Fruit fly (Drosophila melanogaster) whole organism, embryonic: ENCODE measurements around the gene MtnE.

Source experiments
- Atf6 ChIP-seq: fragments of 200-800 bp; sonication (Bioruptor generic); IDR thresholded peaks from 2 replicates; pipeline ENCODE4 v1.3.6; 2022; ENCODE audit warnings: missing biosample characterization, missing genetic modification characterization
- Awh ChIP-seq: fragments of 200-800 bp; sonication (Bioruptor generic); IDR thresholded peaks from 2 replicates; pipeline ENCODE4, ENCODE4 v1.3.6; 2022; ENCODE audit warnings: missing biosample characterization, missing genetic modification characterization
- Bteb2 ChIP-seq: fragments of 200-800 bp; sonication (Bioruptor generic); optimal IDR thresholded peaks from 2 replicates; lab custom pipeline; 2016; ENCODE audit warnings: missing biosample characterization, missing genetic modification characterization
- CG11695 ChIP-seq: fragments of 200-800 bp; sonication (Bioruptor generic); IDR thresholded peaks from 3 replicates; pipeline ENCODE4 v1.3.6; 2022; ENCODE audit warnings: missing biosample characterization, missing genetic modification characterization
- CG11696 ChIP-seq: fragments of 200-800 bp; sonication (Bioruptor generic); IDR thresholded peaks from 2 replicates; pipeline ENCODE4 v1.3.6; 2022; ENCODE audit warnings: missing biosample characterization, missing genetic modification characterization
- CG1233 ChIP-seq: fragments of 200-800 bp; sonication (Bioruptor generic); optimal IDR thresholded peaks from 4 replicates; lab custom pipeline; 2018; ENCODE audit warnings: missing biosample characterization, mild to moderate bottlenecking, missing genetic modification characterization
- CG12659 ChIP-seq: fragments of 200-800 bp; sonication (Bioruptor generic); optimal IDR thresholded peaks from 3 replicates; lab custom pipeline; 2017; ENCODE audit warnings: mild to moderate bottlenecking, missing biosample characterization, missing genetic modification reagents, missing genetic modification characterization
- CG13624 ChIP-seq: fragments of 200-800 bp; sonication (Bioruptor generic); optimal IDR thresholded peaks from 2 replicates; lab custom pipeline; 2016; ENCODE audit warnings: missing biosample characterization, missing genetic modification characterization
- CG14050 ChIP-seq: fragments of 200-800 bp; sonication (Bioruptor generic); IDR thresholded peaks from 3 replicates; pipeline ENCODE4 v1.3.6; 2022; ENCODE audit warnings: missing biosample characterization, missing genetic modification characterization
- CG15514 ChIP-seq: fragments of 200-800 bp; sonication (Bioruptor generic); optimal IDR thresholded peaks from 3 replicates; lab custom pipeline; 2017; ENCODE audit warnings: missing biosample characterization, missing genetic modification characterization, mild to moderate bottlenecking, moderate library complexity, missing genetic modification reagents
- CG1647 ChIP-seq: fragments of 200-800 bp; sonication (Bioruptor generic); optimal IDR thresholded peaks from 3 replicates; lab custom pipeline; 2016; ENCODE audit warnings: missing biosample characterization, missing genetic modification characterization
- CG2199 ChIP-seq: fragments of 200-800 bp; sonication (Bioruptor generic); IDR thresholded peaks from 3 replicates; pipeline ENCODE4 v1.3.6; 2022; ENCODE audit warnings: missing biosample characterization, missing genetic modification characterization
- CG2202 ChIP-seq: fragments of 200-800 bp; sonication (Bioruptor generic); optimal IDR thresholded peaks from 2 replicates; lab custom pipeline; 2018; ENCODE audit warnings: missing biosample characterization, mild to moderate bottlenecking, missing genetic modification characterization
- CG32532 ChIP-seq: fragments of 200-800 bp; sonication (Bioruptor generic); IDR thresholded peaks from 2 replicates; pipeline ENCODE4 v1.3.6; 2022; ENCODE audit warnings: missing biosample characterization, missing genetic modification characterization
- CG3726 ChIP-seq: fragments of 200-800 bp; sonication (Bioruptor generic); IDR thresholded peaks from 3 replicates; pipeline ENCODE4, ENCODE4 v1.3.6; 2022; ENCODE audit warnings: missing biosample characterization, missing genetic modification characterization
- CG6813 ChIP-seq: fragments of 200-800 bp; sonication (Bioruptor generic); optimal IDR thresholded peaks from 2 replicates; lab custom pipeline; 2017; ENCODE audit warnings: missing biosample characterization, missing genetic modification characterization, mild to moderate bottlenecking, moderate library complexity, missing genetic modification reagents
- CG7987 ChIP-seq: fragments of 200-800 bp; sonication (Bioruptor generic); optimal IDR thresholded peaks from 2 replicates; lab custom pipeline; 2018; ENCODE audit warnings: missing biosample characterization, mild to moderate bottlenecking, missing genetic modification characterization, moderate library complexity
- CG9932 ChIP-seq: fragments of 200-800 bp; sonication (Bioruptor generic); IDR thresholded peaks from 2 replicates; pipeline ENCODE4 v1.3.6; 2022; ENCODE audit warnings: missing biosample characterization, missing genetic modification characterization
- CoRest ChIP-seq: fragments of 200-800 bp; sonication (Bioruptor generic); optimal IDR thresholded peaks from 3 replicates; lab custom pipeline; 2018; ENCODE audit warnings: missing biosample characterization, mild to moderate bottlenecking, missing genetic modification characterization, moderate library complexity
- Eip74EF ChIP-seq, 2 experiments: fragments of 200-800 bp in 1 of 2; fragments of >200 bp in 1 of 2; sonication (Bioruptor generic) in 1 of 2; optimal IDR thresholded peaks; 2 replicates each; lab custom pipeline; 2017 to 2019; ENCODE audit warnings: missing biosample characterization in 2 of 2, missing genetic modification characterization in 2 of 2, mild to moderate bottlenecking in 1 of 2, moderate library complexity in 1 of 2
- Ets65A ChIP-seq: fragments of 200-800 bp; sonication (Bioruptor generic); peaks from one replicate; lab custom pipeline; 2016; ENCODE audit warnings: missing biosample characterization, missing genetic modification characterization
- Hmx ChIP-seq: fragments of 200-800 bp; sonication (Bioruptor generic); optimal IDR thresholded peaks from 2 replicates; lab custom pipeline; 2016; ENCODE audit warnings: missing biosample characterization, missing genetic modification characterization
- Lhr ChIP-seq: fragments of 200-800 bp; sonication (Bioruptor generic); optimal IDR thresholded peaks from 3 replicates; lab custom pipeline; 2017; ENCODE audit warnings: mild to moderate bottlenecking, missing biosample characterization, missing genetic modification reagents, missing genetic modification characterization
- MTF-1 ChIP-seq: fragments of 200-800 bp; sonication (Bioruptor generic); optimal IDR thresholded peaks from 2 replicates; lab custom pipeline; 2018; ENCODE audit warnings: missing biosample characterization, mild to moderate bottlenecking, missing genetic modification characterization, borderline replicate concordance
- Nf-YC ChIP-seq: fragments of 200-800 bp; optimal IDR thresholded peaks from 3 replicates; lab custom pipeline; 2019; ENCODE audit warnings: missing biosample characterization, mild to moderate bottlenecking, missing genetic modification characterization, moderate library complexity
- Side ChIP-seq: fragments of 200-800 bp; sonication (Bioruptor generic); optimal IDR thresholded peaks from 2 replicates; lab custom pipeline; 2016; ENCODE audit warnings: missing biosample characterization, missing genetic modification characterization
- Vsx1 ChIP-seq: fragments of 200-800 bp; sonication (Bioruptor generic); optimal IDR thresholded peaks from 2 replicates; lab custom pipeline; 2017; ENCODE audit warnings: missing biosample characterization, mild to moderate bottlenecking, missing genetic modification characterization, missing genetic modification reagents
- Xrp1 ChIP-seq: fragments of 200-800 bp; sonication (Bioruptor generic); IDR thresholded peaks from 2 replicates; pipeline ENCODE4 v1.3.6; 2022; ENCODE audit warnings: missing biosample characterization, missing genetic modification characterization
- al ChIP-seq: fragments of 200-800 bp; sonication (Bioruptor generic); IDR thresholded peaks from 2 replicates; pipeline ENCODE4 v1.3.6; 2022; ENCODE audit warnings: missing biosample characterization, missing genetic modification characterization
- cwo ChIP-seq: fragments of 200-800 bp; sonication (Bioruptor generic); optimal IDR thresholded peaks from 3 replicates; lab custom pipeline; 2017; ENCODE audit warnings: missing biosample characterization, missing genetic modification characterization, mild to moderate bottlenecking, moderate library complexity, missing genetic modification reagents
- en ChIP-seq: fragments of 200-800 bp; sonication (Bioruptor generic); optimal IDR thresholded peaks from 2 replicates; lab custom pipeline; 2016; ENCODE audit warnings: missing biosample characterization, missing genetic modification characterization
- exex ChIP-seq: fragments of 200-800 bp; sonication (Bioruptor generic); optimal IDR thresholded peaks from 4 replicates; lab custom pipeline; 2018; ENCODE audit warnings: missing biosample characterization, mild to moderate bottlenecking, missing genetic modification characterization, moderate library complexity
- fd64A ChIP-seq: fragments of 200-800 bp; sonication (Bioruptor generic); optimal IDR thresholded peaks from 3 replicates; lab custom pipeline; 2018; ENCODE audit warnings: missing biosample characterization, mild to moderate bottlenecking, missing genetic modification characterization
- gsb ChIP-seq: fragments of 200-800 bp; sonication (Bioruptor generic); IDR thresholded peaks from 2 replicates; pipeline ENCODE4 v1.3.6; 2022; ENCODE audit warnings: missing biosample characterization, missing genetic modification characterization
- ind ChIP-seq: fragments of 200-800 bp; sonication (Bioruptor generic); optimal IDR thresholded peaks from 3 replicates; lab custom pipeline; 2016; ENCODE audit warnings: missing biosample characterization, missing genetic modification characterization
- lab ChIP-seq: fragments of 200-800 bp; sonication (Bioruptor generic); optimal IDR thresholded peaks from 3 replicates; lab custom pipeline; 2017; ENCODE audit warnings: missing biosample characterization, missing genetic modification characterization, mild to moderate bottlenecking, moderate library complexity, missing genetic modification reagents
- mam ChIP-seq: fragments of 200-800 bp; sonication (Bioruptor generic); optimal IDR thresholded peaks from 3 replicates; lab custom pipeline; 2016; ENCODE audit warnings: missing biosample characterization, missing genetic modification characterization
- mirr ChIP-seq: fragments of 200-800 bp; sonication (Bioruptor generic); optimal IDR thresholded peaks from 3 replicates; lab custom pipeline; 2018; ENCODE audit warnings: missing biosample characterization, mild to moderate bottlenecking, missing genetic modification characterization
- mld ChIP-seq: fragments of 200-800 bp; sonication (Bioruptor generic); IDR thresholded peaks from 3 replicates; pipeline ENCODE4 v1.3.6; 2022; ENCODE audit warnings: missing biosample characterization, missing genetic modification characterization; ENCODE audit not compliant: partially characterized antibody
- nau ChIP-seq: fragments of 200-800 bp; sonication (Bioruptor generic); optimal IDR thresholded peaks from 3 replicates; lab custom pipeline; 2017; ENCODE audit warnings: missing biosample characterization, mild to moderate bottlenecking, missing genetic modification characterization, missing genetic modification reagents
- onecut ChIP-seq: fragments of 200-800 bp; sonication (Bioruptor generic); IDR thresholded peaks from 2 replicates; pipeline ENCODE4 v1.3.6; 2022; ENCODE audit warnings: missing biosample characterization, missing genetic modification characterization
- phol ChIP-seq: fragments of 200-800 bp; sonication (Bioruptor generic); optimal IDR thresholded peaks from 3 replicates; lab custom pipeline; 2018; ENCODE audit warnings: missing biosample characterization, mild to moderate bottlenecking, missing genetic modification characterization, moderate library complexity
- prd ChIP-seq, 3 experiments: fragments of >200 bp in 2 of 3; fragments of 200-800 bp in 1 of 3; sonication (Bioruptor generic) in 1 of 3; optimal IDR thresholded peaks in 2 of 3; IDR thresholded peaks in 1 of 3; 2 replicates in 2 of 3; 3 replicates in 1 of 3; pipeline versions ENCODE4 v1.3.6 to Lab custom; 2017 to 2022; ENCODE audit warnings: missing biosample characterization in 1 of 3, missing genetic modification characterization in 1 of 3
- schlank ChIP-seq: fragments of 200-800 bp; sonication (Bioruptor generic); optimal IDR thresholded peaks from 2 replicates; lab custom pipeline; 2018; ENCODE audit warnings: missing biosample characterization, mild to moderate bottlenecking, missing genetic modification characterization
- so ChIP-seq: fragments of 200-800 bp; sonication (Bioruptor generic); IDR thresholded peaks from 3 replicates; pipeline ENCODE4 v1.3.6; 2022; ENCODE audit warnings: missing biosample characterization, missing genetic modification characterization
- sqz ChIP-seq: fragments of 200-800 bp; sonication (Bioruptor generic); optimal IDR thresholded peaks from 3 replicates; lab custom pipeline; 2018; ENCODE audit warnings: missing biosample characterization, mild to moderate bottlenecking, missing genetic modification characterization
- tap ChIP-seq: fragments of 200-800 bp; optimal IDR thresholded peaks from 3 replicates; lab custom pipeline; 2019; ENCODE audit warnings: missing biosample characterization, mild to moderate bottlenecking, missing genetic modification characterization, moderate library complexity
- toy ChIP-seq: fragments of 200-800 bp; sonication (Bioruptor generic); IDR thresholded peaks from 2 replicates; pipeline ENCODE4 v1.3.6; 2022; ENCODE audit warnings: missing biosample characterization, missing genetic modification characterization
- zfh2 ChIP-seq: fragments of 200-800 bp; sonication (Bioruptor generic); optimal IDR thresholded peaks from 2 replicates; lab custom pipeline; 2016; ENCODE audit warnings: missing biosample characterization, missing genetic modification characterization

MtnE gene

DNA sequence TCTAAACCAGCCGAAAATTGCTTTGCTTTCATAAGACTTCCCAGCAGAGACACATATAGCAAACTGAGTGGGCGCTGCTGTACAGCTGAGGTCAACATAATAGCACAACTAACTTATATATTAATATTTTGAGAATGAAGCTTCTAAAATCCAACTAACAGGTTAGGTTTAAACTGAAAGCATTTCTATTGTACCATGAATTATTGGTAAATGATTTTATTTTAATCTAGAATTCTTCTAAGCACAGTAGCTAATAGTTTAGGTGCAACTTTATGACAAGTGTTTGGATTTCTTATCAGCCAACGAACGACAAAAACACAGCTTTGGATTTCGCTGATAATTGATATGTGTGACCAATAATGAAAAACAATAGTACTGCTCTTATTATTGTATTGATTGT, 20.5 kb upstream of the MtnE start (continued):
- TF ChIP-seq toy (peak; percentile 40; the same call in 1 of the 2 replicates), Atf6 (GFP tag; lab: Robert Waterston, UW) (peak; percentile 78), Ets65A (peak; percentile 76), CG1647 (GFP tag; lab: Kevin White, UChicago) (peak; percentile 30), mam (GFP tag; lab: Kevin White, UChicago) (peak; percentile 61), Hmx (GFP tag; lab: Kevin White, UChicago) (peak; percentile 35), al (GFP tag; lab: Robert Waterston, UW) (peak; percentile 53; the same call in 1 of the 2 replicates), CG13624 (GFP tag; lab: Kevin White, UChicago) (peak; percentile 43), CG12659 (peak; percentile 6), gsb (GFP tag; lab: Robert Waterston, UW) (0 out of 2 replicates have a peak, but pooled peaks have one; percentile 21), phol (tag; lab: Kevin White, UChicago) (peak; percentile 10), CoRest (tag; lab: Kevin White, UChicago) (no peak), CG15514 (GFP tag; lab: Kevin White, UChicago) (peak; percentile 43), Bteb2 (GFP tag; lab: Kevin White, UChicago) (no peak), CG1233 (GFP tag; lab: Kevin White, UChicago) (peak; percentile 50), sqz (GFP tag; lab: Kevin White, UChicago) (peak; percentile 23), Nf-YC (tag; lab: Kevin White, UChicago) (peak; percentile 49), CG9932 (peak; percentile 60), tap (tag; lab: Kevin White, UChicago) (peak; percentile 74), cwo (GFP tag; lab: Kevin White, UChicago) (peak; percentile 79), nau (GFP tag; lab: Kevin White, UChicago) (peak; percentile 48), MTF-1 (no peak), Awh (no peak; the same call in 1 of the 2 replicates), fd64A (no peak), mirr (peak; percentile 42), Side (GFP tag; lab: Kevin White, UChicago) (peak; percentile 49), CG3726 (GFP tag; lab: Robert Waterston, UW) (0 out of 3 replicates have a peak, but pooled peaks have one; percentile 41), mld (GFP tag; lab: Robert Waterston, UW) (no peak), CG11696 (GFP tag; lab: Robert Waterston, UW) (peak; percentile 95), CG6813 (GFP tag; lab: Kevin White, UChicago) (peak; percentile 23), Vsx1 (GFP tag; lab: Kevin White, UChicago) (peak; percentile 4), onecut (peak; percentile 44), exex (tag; lab: Kevin White, UChicago) (peak; percentile 85), CG14050 (GFP tag; lab: Robert Waterston, UW) (peak; percentile 58; the same call in 2 of the 3 replicates), CG2199 (no peak), CG2202 (tag; lab: Kevin White, UChicago) (no peak), CG32532 (GFP tag; lab: Robert Waterston, UW) (peak; percentile 86), ind (peak; percentile 6), CG7987 (no peak), Eip74EF (GFP tag; optimal IDR thresholded peaks at IDR 0.05; lab: Kevin White, UChicago) (peak in 1 of 2 experiments; percentile 56), CG11695 (GFP tag; lab: Robert Waterston, UW) (peak; percentile 82), en (GFP tag; lab: Kevin White, UChicago) (no peak), Xrp1 (GFP tag; lab: Robert Waterston, UW) (peak; percentile 60), lab (GFP tag; lab: Kevin White, UChicago) (peak; percentile 89), zfh2 (GFP tag; lab: Kevin White, UChicago) (peak; percentile 13), Lhr (no peak), so (GFP tag; lab: Robert Waterston, UW) (peak; percentile 49; the same call in 1 of the 3 replicates), schlank (tag; lab: Kevin White, UChicago) (no peak), prd (optimal IDR thresholded peaks at IDR 0.05; lab: Kevin White, UChicago) (no peak), prd (GFP tag; IDR thresholded peaks at IDR 0.05; lab: Robert Waterston, UW) (peak; percentile 64; the same call in 2 of the 3 replicates)
